Worm (Caenorhabditis elegans): Measurements from ENCODE around the gene C14A4.13.

DNA sequence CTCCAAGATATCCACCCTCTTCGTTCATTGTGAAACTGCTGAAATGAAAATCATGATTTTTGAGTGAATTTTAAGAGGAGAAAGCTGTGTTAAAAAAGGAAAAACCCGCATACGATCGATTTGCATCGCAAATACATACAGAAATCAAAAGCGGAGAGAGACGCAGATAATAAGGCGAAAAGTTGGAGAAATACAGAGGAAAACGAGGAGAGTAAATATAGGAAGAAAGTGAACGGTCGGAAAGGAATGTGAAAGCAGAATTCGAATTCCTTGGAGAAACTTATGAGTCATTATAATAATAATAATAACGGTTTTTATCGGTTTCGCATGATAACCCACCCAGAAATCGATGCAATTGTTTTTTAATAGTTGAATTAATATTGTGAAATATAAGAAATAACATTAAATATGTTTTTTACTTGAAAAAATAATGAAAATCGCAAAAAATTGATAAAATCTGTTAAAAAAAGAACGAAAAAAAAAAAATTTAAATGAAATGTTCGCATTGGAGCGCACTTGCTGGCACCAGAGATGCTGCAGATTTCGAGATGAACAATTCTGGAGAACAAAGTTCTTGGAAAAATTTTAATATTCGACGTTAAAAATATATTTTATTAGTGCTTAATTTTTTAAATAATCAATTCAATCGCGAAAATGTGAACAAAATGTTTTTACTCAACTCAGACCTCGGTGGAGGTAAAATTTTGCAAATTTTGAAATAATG, 10.9 kb upstream of the C14A4.13 start, which contains the start of gene ccm-3:
- TF ChIP-seq M03D4.4 (tag; optimal IDR thresholded peaks at IDR 0.05) (no peak), lin-13 (tag; optimal IDR thresholded peaks at IDR 0.05) (no peak), unc-62 (GFP tag; optimal IDR thresholded peaks at IDR 0.05) (no peak), blmp-1 (tag; optimal IDR thresholded peaks at IDR 0.05) (peak; percentile 81)

Data from whole organism, mixed stage, embryonic.